Worm (Caenorhabditis elegans) whole organism, L4 larva: ENCODE measurements around the gene T10G3.4.
A peak's percentile ranks its signal among the peaks of the same experiment; 100 is the strongest.
"Not testable (repeated sequence)": the region's sequence is repeated elsewhere in the genome, so short reads cannot be mapped to it uniquely, and the experiment has no call there.

Experiments
- F26F4.8 ChIP-seq: fragments of 200-800 bp; sonication (Bioruptor generic); conservative IDR thresholded peaks from 2 replicates; pipeline ENCODE4 v1.3.6; 2022; ENCODE audit warnings: missing genetic modification characterization, missing compliant biosample characterization
- F44E2.7 ChIP-seq: fragments of 200-800 bp; sonication (Bioruptor generic); IDR thresholded peaks from 2 replicates; pipeline ENCODE4 v2.1.2; 2022; ENCODE audit warnings: missing genetic modification characterization, missing compliant biosample characterization
- R02D3.7 ChIP-seq: fragments of 150-350 bp; sonication (generic microtip); optimal IDR thresholded peaks from 3 replicates; lab custom pipeline; 2014; ENCODE audit warnings: missing biosample characterization, missing genetic modification characterization
- T26A8.4 ChIP-seq: fragments of 200-800 bp; sonication (Bioruptor generic); IDR thresholded peaks from 2 replicates; pipeline ENCODE4 v1.3.6; 2022; ENCODE audit warnings: missing genetic modification characterization, missing compliant biosample characterization
- Y5F2A.4 ChIP-seq: fragments of 200-800 bp; sonication (Bioruptor generic); optimal IDR thresholded peaks from 2 replicates; lab custom pipeline; 2018; ENCODE audit warnings: mild to moderate bottlenecking, missing genetic modification characterization, missing compliant biosample characterization
- arid-1 ChIP-seq: fragments of 200-800 bp; sonication (Bioruptor generic); conservative IDR thresholded peaks from 2 replicates; pipeline ENCODE4 v1.3.6; 2022; ENCODE audit warnings: missing genetic modification reagents, missing genetic modification characterization, missing compliant biosample characterization
- ceh-82 ChIP-seq: sonication (generic microtip); optimal IDR thresholded peaks from 2 replicates; lab custom pipeline; 2017; ENCODE audit warnings: missing biosample characterization, missing genetic modification characterization
- ces-1 ChIP-seq: fragments of 150-350 bp; sonication (generic microtip); optimal IDR thresholded peaks from 4 replicates; lab custom pipeline; 2014; ENCODE audit warnings: missing biosample characterization, missing genetic modification reagents, missing genetic modification characterization
- cey-2 ChIP-seq: sonication (generic microtip); optimal IDR thresholded peaks from 3 replicates; lab custom pipeline; 2017; ENCODE audit warnings: missing genetic modification characterization, mild to moderate bottlenecking, missing compliant biosample characterization, antibody characterized with exemption, borderline replicate concordance; ENCODE audit not compliant: insufficient read depth
- ctbp-1 ChIP-seq: fragments of 200-800 bp; sonication (Bioruptor generic); IDR thresholded peaks from 2 replicates; pipeline ENCODE4 v1.3.6; 2022; ENCODE audit warnings: missing genetic modification reagents, missing genetic modification characterization, missing compliant biosample characterization
- daf-16 ChIP-seq, 3 experiments: sonication (generic microtip); optimal IDR thresholded peaks; 2 replicates each; lab custom pipeline; 2016 to 2017; ENCODE audit warnings: missing genetic modification characterization in 3 of 3, missing genetic modification reagents in 3 of 3, mild to moderate bottlenecking in 2 of 3, missing compliant biosample characterization in 2 of 3, missing biosample characterization in 1 of 3, moderate library complexity in 1 of 3
- daf-19 ChIP-seq: fragments of 200-800 bp; sonication (Bioruptor generic); conservative IDR thresholded peaks from 2 replicates; pipeline ENCODE4 v1.3.6; 2022; ENCODE audit warnings: missing genetic modification characterization, missing compliant biosample characterization
- dmd-8 ChIP-seq: fragments of 200-800 bp; sonication (Bioruptor generic); IDR thresholded peaks from 2 replicates; pipeline ENCODE4 v1.3.6; 2022; ENCODE audit warnings: missing genetic modification characterization, missing compliant biosample characterization
- dmd-9 ChIP-seq: fragments of 200-800 bp; sonication (Bioruptor generic); IDR thresholded peaks from 2 replicates; pipeline ENCODE4 v1.3.6; 2022; ENCODE audit warnings: missing genetic modification reagents, missing genetic modification characterization, missing compliant biosample characterization
- fkh-10 ChIP-seq: fragments of 150-350 bp; optimal IDR thresholded peaks from 2 replicates; lab custom pipeline; 2014; ENCODE audit warnings: missing biosample characterization, missing genetic modification reagents, missing genetic modification characterization
- fos-1 ChIP-seq: fragments of 150-350 bp; optimal IDR thresholded peaks from 2 replicates; lab custom pipeline; 2014; ENCODE audit warnings: missing biosample characterization, missing genetic modification characterization
- hif-1 ChIP-seq, 2 experiments: sonication (generic microtip); optimal IDR thresholded peaks; 2 replicates each; lab custom pipeline; 2016 to 2017; ENCODE audit warnings: missing compliant biosample characterization in 2 of 2, missing genetic modification characterization in 2 of 2, missing genetic modification reagents in 2 of 2, missing genotype in 2 of 2, mild to moderate bottlenecking in 1 of 2
- hlh-30 ChIP-seq: sonication (generic microtip); optimal IDR thresholded peaks from 2 replicates; lab custom pipeline; 2017; ENCODE audit warnings: antibody characterized with exemption, mild to moderate bottlenecking, missing genetic modification characterization, missing compliant biosample characterization; ENCODE audit not compliant: insufficient read depth
- jun-1 ChIP-seq: fragments of 150-350 bp; optimal IDR thresholded peaks from 2 replicates; lab custom pipeline; 2014; ENCODE audit warnings: missing biosample characterization, missing genetic modification reagents, missing genetic modification characterization
- lim-7 ChIP-seq: fragments of 200-800 bp; sonication (Bioruptor generic); IDR thresholded peaks from 2 replicates; pipeline ENCODE4 v1.3.6; 2022; ENCODE audit warnings: missing genetic modification characterization, missing compliant biosample characterization
- lin-1 ChIP-seq: fragments of 200-800 bp; sonication (Bioruptor generic); IDR thresholded peaks from 2 replicates; pipeline ENCODE4 v1.3.6; 2022; ENCODE audit warnings: missing genetic modification reagents, missing genetic modification characterization, missing compliant biosample characterization
- lin-13 ChIP-seq: fragments of 150-350 bp; optimal IDR thresholded peaks from 2 replicates; lab custom pipeline; 2014; ENCODE audit warnings: missing biosample characterization, missing genetic modification reagents, missing genetic modification characterization
- lin-15B ChIP-seq: fragments of 150-350 bp; sonication (generic microtip); optimal IDR thresholded peaks from 3 replicates; lab custom pipeline; 2014; ENCODE audit warnings: missing biosample characterization, missing genetic modification characterization
- lin-38 ChIP-seq: fragments of 200-800 bp; sonication (Bioruptor generic); IDR thresholded peaks from 2 replicates; pipeline ENCODE4 v1.3.6; 2022; ENCODE audit warnings: missing genetic modification reagents, missing genetic modification characterization, missing compliant biosample characterization
- lin-39 ChIP-seq: fragments of 150-350 bp; optimal IDR thresholded peaks from 2 replicates; lab custom pipeline; 2014; ENCODE audit warnings: missing biosample characterization, missing genetic modification reagents, missing genetic modification characterization
- lir-3 ChIP-seq: sonication (generic microtip); optimal IDR thresholded peaks from 2 replicates; lab custom pipeline; 2016; ENCODE audit warnings: mild to moderate bottlenecking, missing genetic modification characterization, missing compliant biosample characterization
- lsy-2 ChIP-seq, 2 experiments: fragments of 150-350 bp in 1 of 2; sonication (generic microtip) in 1 of 2; optimal IDR thresholded peaks; 2 replicates each; lab custom pipeline; 2014 to 2017; ENCODE audit warnings: missing biosample characterization in 2 of 2, missing genetic modification characterization in 2 of 2
- mdl-1 ChIP-seq, 2 experiments: fragments of 150-350 bp in 1 of 2; sonication (generic microtip) in 1 of 2; optimal IDR thresholded peaks; 2 replicates each; lab custom pipeline; 2014 to 2017; ENCODE audit warnings: missing biosample characterization in 2 of 2, missing genetic modification characterization in 2 of 2
- mxl-3 ChIP-seq: fragments of 200-800 bp; sonication (Bioruptor generic); optimal IDR thresholded peaks from 2 replicates; lab custom pipeline; 2018; ENCODE audit warnings: mild to moderate bottlenecking, missing genetic modification characterization, missing compliant biosample characterization
- nhr-10 ChIP-seq: fragments of 150-350 bp; optimal IDR thresholded peaks from 2 replicates; lab custom pipeline; 2014; ENCODE audit warnings: missing biosample characterization, missing genetic modification characterization
- nhr-102 ChIP-seq: sonication (generic microtip); optimal IDR thresholded peaks from 2 replicates; lab custom pipeline; 2016; ENCODE audit warnings: mild to moderate bottlenecking, missing genetic modification characterization, moderate library complexity, missing compliant biosample characterization
- nhr-41 ChIP-seq: fragments of 200-800 bp; sonication (Bioruptor generic); IDR thresholded peaks from 2 replicates; pipeline ENCODE4 v1.3.6; 2022; ENCODE audit warnings: missing genetic modification reagents, missing genetic modification characterization, missing compliant biosample characterization
- pha-4 ChIP-seq, 2 experiments: fragments of 150-350 bp in 1 of 2; fragments of 200-800 bp in 1 of 2; sonication (Bioruptor generic) in 1 of 2; IDR thresholded peaks in 1 of 2; optimal IDR thresholded peaks in 1 of 2; 2 replicates each; pipeline versions ENCODE4 v1.3.6 to Lab custom; 2014 to 2022; ENCODE audit warnings: missing genetic modification characterization in 2 of 2, missing genetic modification reagents in 2 of 2, missing biosample characterization in 1 of 2, missing compliant biosample characterization in 1 of 2
- set-16 ChIP-seq: fragments of 200-800 bp; sonication (Bioruptor generic); IDR thresholded peaks from 2 replicates; pipeline ENCODE4 v1.3.6; 2022; ENCODE audit warnings: missing genetic modification reagents, missing genetic modification characterization, missing compliant biosample characterization
- snpc-1.2 ChIP-seq: fragments of 200-800 bp; sonication (Bioruptor generic); IDR thresholded peaks from 2 replicates; pipeline ENCODE4 v1.3.6; 2022; ENCODE audit warnings: missing genetic modification reagents, missing genetic modification characterization, missing compliant biosample characterization
- spr-3 ChIP-seq: fragments of 200-800 bp; sonication (Bioruptor generic); optimal IDR thresholded peaks from 2 replicates; lab custom pipeline; 2018; ENCODE audit warnings: mild to moderate bottlenecking, missing genetic modification characterization, missing compliant biosample characterization
- unc-130 ChIP-seq: sonication (generic microtip); optimal IDR thresholded peaks from 2 replicates; lab custom pipeline; 2016; ENCODE audit warnings: missing genetic modification reagents, missing genetic modification characterization, missing compliant biosample characterization
- zip-2 ChIP-seq: fragments of 150-350 bp; optimal IDR thresholded peaks from 2 replicates; lab custom pipeline; 2014; ENCODE audit warnings: missing biosample characterization, missing genetic modification characterization

Gene T10G3.4

DNA sequence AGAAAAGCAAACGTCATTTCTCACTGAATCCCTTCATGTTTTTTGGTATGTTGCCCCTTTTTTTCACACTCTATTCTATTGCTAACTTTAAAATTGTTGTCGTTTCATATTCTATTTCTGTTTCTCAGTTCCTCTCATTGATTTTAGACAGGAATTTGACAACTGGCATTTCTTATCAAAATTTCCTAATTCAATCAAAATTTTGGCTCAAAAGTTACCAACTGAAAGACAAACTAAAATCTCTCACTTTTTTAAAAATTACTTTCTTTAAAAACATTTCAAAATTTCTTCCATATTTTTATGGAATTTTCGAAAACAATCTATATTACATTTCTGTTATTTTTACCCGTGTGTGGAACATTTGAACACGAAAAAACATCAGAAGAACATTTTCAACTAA is 40.7 kb downstream of the T10G3.4 start, which contains the start of gene Y2H9A.6:
Gene Y2H9A.6 (plus strand): TSS at position 301 of the 400 bp plus-strand sequence.
- TF ChIP-seq fkh-10 (GFP tag; lab: Kevin White, UChicago); dmd-9 (GFP tag; lab: Robert Waterston, UW); lin-13 (GFP tag; lab: Kevin White, UChicago): not testable (repeated sequence)

DNA sequence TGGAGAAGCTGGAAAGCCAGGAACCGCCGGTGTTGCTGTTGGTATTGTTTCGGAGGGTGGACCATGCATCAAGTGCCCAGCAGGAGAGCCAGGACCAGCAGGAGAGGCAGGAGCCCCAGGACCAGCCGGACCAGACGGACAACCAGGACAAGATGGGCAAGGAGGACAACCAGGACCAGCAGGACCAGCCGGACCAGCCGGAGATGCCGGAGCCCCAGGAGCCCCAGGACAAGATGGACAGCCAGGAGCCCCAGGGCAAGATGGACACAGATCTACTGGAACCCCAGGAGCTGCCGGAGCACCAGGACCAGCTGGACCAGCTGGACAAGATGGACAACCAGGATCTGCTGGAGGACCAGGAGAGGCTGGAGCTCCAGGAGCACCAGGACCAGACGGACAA is 41.4 kb downstream of the T10G3.4 start:
- TF ChIP-seq lin-38 (GFP tag; lab: Robert Waterston, UW) = peak; percentile 22; the same call in 1 of the 2 replicates
- no peak for TF ChIP-seq nhr-102 (tag; lab: Kevin White, UChicago)
- no peak for TF ChIP-seq ceh-82 (tag; lab: Kevin White, UChicago)
- no peak for TF ChIP-seq ctbp-1 (GFP tag; lab: Robert Waterston, UW)
- TF ChIP-seq daf-19 (GFP tag; lab: Robert Waterston, UW) = no peak
- no peak for TF ChIP-seq lin-1 (GFP tag; lab: Robert Waterston, UW)
- TF ChIP-seq T26A8.4 (GFP tag; lab: Robert Waterston, UW) = 0 out of 2 replicates have a peak, but pooled peaks have one; percentile 44
- no peak for TF ChIP-seq zip-2 (tag; lab: Kevin White, UChicago)
- no peak for TF ChIP-seq arid-1 (GFP tag; lab: Robert Waterston, UW)
- TF ChIP-seq ces-1 (GFP tag; lab: Kevin White, UChicago) = no peak
- TF ChIP-seq lim-7 (GFP tag; lab: Robert Waterston, UW) = 0 out of 2 replicates have a peak, but pooled peaks have one; percentile 17
- no peak for TF ChIP-seq pha-4 (GFP tag; IDR thresholded peaks at IDR 0.05; lab: Robert Waterston, UW)
- no peak for TF ChIP-seq pha-4 (tag; optimal IDR thresholded peaks at IDR 0.05; lab: Kevin White, UChicago)
- TF ChIP-seq nhr-41 = no peak
- peak; percentile 38; the same call in 1 of the 2 replicates for TF ChIP-seq snpc-1.2 (GFP tag; lab: Robert Waterston, UW)
- TF ChIP-seq cey-2 (tag; lab: Kevin White, UChicago) = no peak
- no peak for TF ChIP-seq unc-130 (GFP tag; lab: Kevin White, UChicago)
- TF ChIP-seq nhr-10 (tag; lab: Kevin White, UChicago) = no peak
- no peak for TF ChIP-seq fos-1 (tag; lab: Kevin White, UChicago)
- no peak for TF ChIP-seq mxl-3 (GFP tag; lab: Kevin White, UChicago)
- TF ChIP-seq dmd-8 = 0 out of 2 replicates have a peak, but pooled peaks have one; percentile 40
- no peak for TF ChIP-seq mdl-1 (tag; optimal IDR thresholded peaks at IDR 0.05; lab: Kevin White, UChicago)
- no peak for TF ChIP-seq hlh-30
- TF ChIP-seq lir-3 (tag; lab: Kevin White, UChicago) = no peak
- TF ChIP-seq lin-39 (tag; lab: Kevin White, UChicago) = no peak
- no peak for TF ChIP-seq F26F4.8 (GFP tag; lab: Robert Waterston, UW)
- TF ChIP-seq jun-1 (tag; lab: Kevin White, UChicago) = no peak
- no peak for TF ChIP-seq lin-15B (tag; lab: Kevin White, UChicago)
- no peak for TF ChIP-seq Y5F2A.4 (GFP tag; lab: Kevin White, UChicago)
- no peak for TF ChIP-seq hif-1 (tag; optimal IDR thresholded peaks at IDR 0.05; lab: Kevin White, UChicago)
- TF ChIP-seq F44E2.7 (GFP tag; lab: Robert Waterston, UW) = 0 out of 2 replicates have a peak, but pooled peaks have one; percentile 25
- no peak for TF ChIP-seq lsy-2 (tag; optimal IDR thresholded peaks at IDR 0.05; lab: Kevin White, UChicago)
- TF ChIP-seq daf-16 (GFP tag; optimal IDR thresholded peaks at IDR 0.05; lab: Kevin White, UChicago) = no peak
- no peak for TF ChIP-seq daf-16 (tag; optimal IDR thresholded peaks at IDR 0.05; lab: Kevin White, UChicago)
- no peak for TF ChIP-seq R02D3.7
- peak; percentile 98 for TF ChIP-seq set-16 (GFP tag; lab: Robert Waterston, UW)
- TF ChIP-seq spr-3 = no peak
